Fruit fly (Drosophila melanogaster): ENCODE measurements around the gene Ilp8.

The Ilp8 gene

dm6 chr3L:17007041-17007471, 24.8 kb downstream of the Ilp8 start (continued):
- TF ChIP-seq B-H2 (GFP tag; optimal IDR thresholded peaks at IDR 0.05) (no peak), MTF-1 (GFP tag; optimal IDR thresholded peaks at IDR 0.05; ENCODE audit: borderline replicate concordance) (no peak), mld (GFP tag; IDR thresholded peaks at IDR 0.05; ENCODE audit: partially characterized antibody) (no peak), CG11504 (tag; optimal IDR thresholded peaks at IDR 0.05) (peak; percentile 36), jing (GFP tag; optimal IDR thresholded peaks at IDR 0.05) (no peak), ase (GFP tag; IDR thresholded peaks at IDR 0.05) (no peak), Doc2 (GFP tag; IDR thresholded peaks at IDR 0.05) (no peak), fd64A (GFP tag; optimal IDR thresholded peaks at IDR 0.05) (no peak), CG12219 (GFP tag; optimal IDR thresholded peaks at IDR 0.05) (no peak), klu (GFP tag; IDR thresholded peaks at IDR 0.05) (no peak), sr (GFP tag; IDR thresholded peaks at IDR 0.05) (no peak), CG12744 (GFP tag; optimal IDR thresholded peaks at IDR 0.05) (no peak), CG11723 (GFP tag; optimal IDR thresholded peaks at IDR 0.05) (no peak), rib (GFP tag; IDR thresholded peaks at IDR 0.05) (no peak), CG34224 (GFP tag; IDR thresholded peaks at IDR 0.05; ENCODE audit: partially characterized antibody) (no peak), NFAT (GFP tag; IDR thresholded peaks at IDR 0.05) (peak; percentile 32; the same call in 1 of the 2 replicates), D19B (GFP tag; optimal IDR thresholded peaks at IDR 0.05) (no peak), CG42726 (GFP tag; IDR thresholded peaks at IDR 0.05; ENCODE audit: partially characterized antibody) (no peak), pros (GFP tag; optimal IDR thresholded peaks at IDR 0.05) (no peak), seq (GFP tag; IDR thresholded peaks at IDR 0.05) (peak; percentile 51; the same call in 1 of the 2 replicates), CkIIα-i1 (GFP tag; IDR thresholded peaks at IDR 0.05) (no peak), H15 (GFP tag; IDR thresholded peaks at IDR 0.05) (0 out of 3 replicates have a peak, but pooled peaks have one; percentile 28), sd (tag; optimal IDR thresholded peaks at IDR 0.05) (no peak), CoRest (tag; optimal IDR thresholded peaks at IDR 0.05) (peak; percentile 38), ftz-f1 (GFP tag; optimal IDR thresholded peaks at IDR 0.05) (no peak), otp (GFP tag; IDR thresholded peaks at IDR 0.05) (peak; percentile 40; the same call in 1 of the 3 replicates), Dfd (GFP tag; optimal IDR thresholded peaks at IDR 0.05) (no peak), CG4328 (GFP tag; optimal IDR thresholded peaks at IDR 0.05) (no peak), CG11560 (tag; IDR thresholded peaks at IDR 0.05) (no peak), D19A (tag; optimal IDR thresholded peaks at IDR 0.05) (peak; percentile 13), CG34376 (GFP tag; optimal IDR thresholded peaks at IDR 0.05) (no peak), CG13775 (GFP tag; optimal IDR thresholded peaks at IDR 0.05) (no peak), sens (GFP tag) (no peak), Nf-YA (GFP tag; IDR thresholded peaks at IDR 0.05) (no peak), CG11247 (GFP tag; IDR thresholded peaks at IDR 0.05) (no peak), tna (GFP tag; IDR thresholded peaks at IDR 0.05; ENCODE audit: partially characterized antibody) (no peak), Ravus (GFP tag; IDR thresholded peaks at IDR 0.05) (no peak), CG18476 (GFP tag; optimal IDR thresholded peaks at IDR 0.05) (no peak), CG4707 (GFP tag; optimal IDR thresholded peaks at IDR 0.05) (no peak), pita (GFP tag; optimal IDR thresholded peaks at IDR 0.05) (no peak), grau (tag; optimal IDR thresholded peaks at IDR 0.05) (peak; percentile 46), CG3065 (GFP tag; optimal IDR thresholded peaks at IDR 0.05) (no peak), CG10274 (GFP tag; optimal IDR thresholded peaks at IDR 0.05) (no peak), cas (GFP tag; IDR thresholded peaks at IDR 0.05) (no peak), CG7556 (GFP tag; optimal IDR thresholded peaks at IDR 0.05) (no peak), nom (GFP tag; optimal IDR thresholded peaks at IDR 0.05) (peak; percentile 11), Bgb (GFP tag; IDR thresholded peaks at IDR 0.05; ENCODE audit: partially characterized antibody) (no peak), twi (tag; optimal IDR thresholded peaks at IDR 0.05) (no peak), CG6689 (GFP tag; IDR thresholded peaks at IDR 0.05) (peak; percentile 55), cato (GFP tag; optimal IDR thresholded peaks at IDR 0.05; ENCODE audit: borderline replicate concordance) (no peak), CG11085 (GFP tag; IDR thresholded peaks at IDR 0.05) (peak; percentile 15; the same call in 1 of the 2 replicates)
